Worm (Caenorhabditis elegans): ENCODE results near the gene T02B11.6.

T02B11.6 gene

ce11 chrV:879171-879570 is 9.9 kb downstream of the T02B11.6 start, which contains the start of gene srg-53:
TSS of gene srg-53 (plus strand) at chrV:879471.
- no peak for TF ChIP-seq zag-1 (tag; optimal IDR thresholded peaks at IDR 0.05)
- no peak for TF ChIP-seq fos-1 (tag; optimal IDR thresholded peaks at IDR 0.05)
- no peak for TF ChIP-seq sma-9 (GFP tag; optimal IDR thresholded peaks at IDR 0.05)
- no peak for TF ChIP-seq sma-9 (tag; optimal IDR thresholded peaks at IDR 0.05)
- TF ChIP-seq nhr-237 (tag; optimal IDR thresholded peaks at IDR 0.05) = no peak
- TF ChIP-seq mab-5 (tag; optimal IDR thresholded peaks at IDR 0.05) = no peak
- no peak for TF ChIP-seq ztf-11 (tag; optimal IDR thresholded peaks at IDR 0.05)
- no peak for TF ChIP-seq nhr-25 (tag; optimal IDR thresholded peaks at IDR 0.05)
- TF ChIP-seq ztf-4 (tag; optimal IDR thresholded peaks at IDR 0.05) = no peak
- TF ChIP-seq lin-11 (tag; optimal IDR thresholded peaks at IDR 0.05) = no peak
- no peak for TF ChIP-seq nhr-21 (tag; optimal IDR thresholded peaks at IDR 0.05)
- no peak for TF ChIP-seq crh-2 (tag; optimal IDR thresholded peaks at IDR 0.05)
- no peak for TF ChIP-seq nhr-129 (tag; optimal IDR thresholded peaks at IDR 0.05)
- TF ChIP-seq sma-3 (GFP tag; optimal IDR thresholded peaks at IDR 0.05) = no peak

DNA sequence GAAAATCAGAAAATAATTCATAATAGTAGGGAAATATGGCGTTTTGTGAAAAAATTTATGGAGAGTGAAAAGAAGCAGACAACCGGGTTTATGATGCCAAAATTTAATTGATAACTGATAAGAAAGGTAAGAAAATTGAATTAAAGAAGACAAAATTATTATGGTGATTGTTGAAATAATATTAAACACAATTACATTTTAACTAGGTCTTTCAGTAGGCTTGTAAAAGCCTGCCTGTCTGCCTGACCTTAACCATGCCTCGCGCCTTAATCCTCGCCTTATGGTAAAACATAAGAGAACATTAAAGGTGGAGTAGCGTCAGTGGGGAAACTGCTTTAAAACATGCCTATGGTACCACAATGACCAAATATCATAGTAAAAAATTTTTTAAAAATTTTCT is 10.5 kb downstream of the T02B11.6 start, which contains the start of gene T02B11.8:
TSS of gene T02B11.8 (minus strand) at position 101 of the 400 bp plus-strand sequence.
- TF ChIP-seq nhr-21 (tag; optimal IDR thresholded peaks at IDR 0.05) = no peak
- no peak for TF ChIP-seq Y55F3AM.14 (GFP tag; optimal IDR thresholded peaks at IDR 0.05)
- TF ChIP-seq mab-5 (tag; optimal IDR thresholded peaks at IDR 0.05) = no peak
- TF ChIP-seq ceh-16 (tag; optimal IDR thresholded peaks at IDR 0.05) = no peak
- TF ChIP-seq lin-39 (tag; optimal IDR thresholded peaks at IDR 0.05) = no peak
- no peak for TF ChIP-seq nhr-11 (tag; optimal IDR thresholded peaks at IDR 0.05)
- no peak for TF ChIP-seq blmp-1 (tag; optimal IDR thresholded peaks at IDR 0.05; ENCODE audit: insufficient read depth)
- TF ChIP-seq lsy-2 (tag; optimal IDR thresholded peaks at IDR 0.05) = no peak
- no peak for TF ChIP-seq dmd-4 (tag; optimal IDR thresholded peaks at IDR 0.05)

DNA sequence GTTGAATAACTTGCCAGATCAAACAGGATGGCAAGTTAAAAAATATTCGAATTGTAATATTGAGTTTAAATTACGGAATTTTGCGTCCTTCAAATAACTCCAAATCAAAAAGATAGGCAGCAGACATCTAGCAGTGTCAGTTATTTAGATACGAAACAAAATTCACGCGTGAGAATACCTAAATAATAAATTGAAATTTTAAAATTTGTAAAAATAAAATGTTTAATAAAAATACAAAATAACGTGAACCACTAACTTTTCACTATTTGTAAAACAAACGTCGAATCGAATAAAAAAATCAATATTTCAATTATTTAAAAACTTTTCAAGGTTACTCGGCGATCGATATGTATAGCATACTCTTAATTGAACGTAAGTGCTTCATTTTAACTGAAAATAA is 13.2 kb downstream of the T02B11.6 start, which contains the start of gene T02B11.9:
TSS of gene T02B11.9 (plus strand) at position 301 of the 400 bp plus-strand sequence.
- no peak for TF ChIP-seq sma-9 (GFP tag; optimal IDR thresholded peaks at IDR 0.05)
- no peak for TF ChIP-seq sma-9 (tag; optimal IDR thresholded peaks at IDR 0.05)
- TF ChIP-seq mab-5 (tag; optimal IDR thresholded peaks at IDR 0.05) = no peak
- TF ChIP-seq gmeb-1 (tag; optimal IDR thresholded peaks at IDR 0.05) = no peak
- no peak for TF ChIP-seq Y55F3AM.14 (GFP tag; optimal IDR thresholded peaks at IDR 0.05)
- no peak for TF ChIP-seq elt-1 (tag; optimal IDR thresholded peaks at IDR 0.05)
- no peak for TF ChIP-seq peb-1 (tag; optimal IDR thresholded peaks at IDR 0.05)
- no peak for TF ChIP-seq ceh-16 (tag; optimal IDR thresholded peaks at IDR 0.05)
- no peak for TF ChIP-seq C34F6.9 (tag; optimal IDR thresholded peaks at IDR 0.05)
- no peak for TF ChIP-seq ZK546.5 (tag; optimal IDR thresholded peaks at IDR 0.05)
- no peak for TF ChIP-seq nhr-77 (tag; optimal IDR thresholded peaks at IDR 0.05)
- no peak for TF ChIP-seq ceh-82 (tag; optimal IDR thresholded peaks at IDR 0.05)
- no peak for TF ChIP-seq blmp-1 (tag; optimal IDR thresholded peaks at IDR 0.05; ENCODE audit: insufficient read depth)

- TF ChIP-seq elt-1 (tag; optimal IDR thresholded peaks at IDR 0.05) = no peak
- no peak for TF ChIP-seq aly-2 (tag; optimal IDR thresholded peaks at IDR 0.05)
- no peak for TF ChIP-seq dmd-4 (tag; optimal IDR thresholded peaks at IDR 0.05)
- TF ChIP-seq lsy-2 (tag; optimal IDR thresholded peaks at IDR 0.05) = no peak
- TF ChIP-seq ceh-16 (tag; optimal IDR thresholded peaks at IDR 0.05) = no peak
- TF ChIP-seq nhr-10 (tag; optimal IDR thresholded peaks at IDR 0.05) = no peak
- no peak for TF ChIP-seq sma-9 (GFP tag; optimal IDR thresholded peaks at IDR 0.05)
- no peak for TF ChIP-seq sma-9 (tag; optimal IDR thresholded peaks at IDR 0.05)
- no peak for TF ChIP-seq zag-1 (tag; optimal IDR thresholded peaks at IDR 0.05)
- TF ChIP-seq mbf-1 (tag; optimal IDR thresholded peaks at IDR 0.05) = no peak
- no peak for TF ChIP-seq mdl-1 (tag; optimal IDR thresholded peaks at IDR 0.05)
- TF ChIP-seq nhr-6 (tag; optimal IDR thresholded peaks at IDR 0.05) = no peak
- TF ChIP-seq skn-1 (tag; optimal IDR thresholded peaks at IDR 0.05) = no peak
- TF ChIP-seq elt-3 (tag; optimal IDR thresholded peaks at IDR 0.05) = no peak
- no peak for TF ChIP-seq F13H6.1 (tag; optimal IDR thresholded peaks at IDR 0.05)
- TF ChIP-seq unc-62 (GFP tag; optimal IDR thresholded peaks at IDR 0.05) = no peak
- TF ChIP-seq peb-1 (tag; optimal IDR thresholded peaks at IDR 0.05) = no peak
- no peak for TF ChIP-seq fos-1 (tag; optimal IDR thresholded peaks at IDR 0.05)
- TF ChIP-seq ama-1 (optimal IDR thresholded peaks at IDR 0.05) = no peak
- TF ChIP-seq sem-4 (tag; optimal IDR thresholded peaks at IDR 0.05) = no peak
Observed at ce11 chrV:871029-871428, 18.1 kb downstream of the T02B11.6 start, which contains the start of gene T02B11.4. TSS of gene T02B11.4 (minus strand) at chrV:871129.
